Fruit fly (Drosophila melanogaster): ENCODE results near the gene CG10947.
"Not testable (repeated sequence)": the region's sequence is repeated elsewhere in the genome, so short reads cannot be mapped to it uniquely, and the experiment has no call there.

dm6 chr2L:20458975-20459374 is 44.4 kb upstream of the CG10947 start, which contains the start of the genes CG18858 and Cdc23:
- TF ChIP-seq CG8301 (tag; optimal IDR thresholded peaks at IDR 0.05); CG34367 (tag; optimal IDR thresholded peaks at IDR 0.05); Pif1A (GFP tag; optimal IDR thresholded peaks at IDR 0.05); CG9948 (tag; optimal IDR thresholded peaks at IDR 0.05); EcR (GFP tag; optimal IDR thresholded peaks at IDR 0.05); Ets98B (GFP tag; IDR thresholded peaks at IDR 0.05); D1 (tag; optimal IDR thresholded peaks at IDR 0.05); fd96Ca (GFP tag; IDR thresholded peaks at IDR 0.05); CG17806 (tag; optimal IDR thresholded peaks at IDR 0.05); CG4496 (GFP tag; IDR thresholded peaks at IDR 0.05); Snoo (tag; optimal IDR thresholded peaks at IDR 0.05): not testable (repeated sequence)
